Fruit fly (Drosophila melanogaster) whole organism, prepupa: Measurements from ENCODE around the gene puc.

Source experiments
- CG10631 ChIP-seq: fragments of 200-800 bp; sonication (Bioruptor generic); optimal IDR thresholded peaks from 2 replicates; lab custom pipeline; 2016; ENCODE audit warnings: missing biosample characterization, missing genetic modification characterization
- CG11294 ChIP-seq: fragments of 200-800 bp; sonication (Bioruptor generic); IDR thresholded peaks from 2 replicates; pipeline ENCODE4 v1.3.6; 2022; ENCODE audit warnings: missing biosample characterization, missing genetic modification characterization
- CG11762 ChIP-seq: fragments of 200-800 bp; sonication (Bioruptor generic); optimal IDR thresholded peaks from 3 replicates; lab custom pipeline; 2016; ENCODE audit warnings: missing biosample characterization, missing genetic modification characterization; ENCODE audit not compliant: insufficient read depth
- CG11902 ChIP-seq: fragments of 200-800 bp; sonication (Bioruptor generic); optimal IDR thresholded peaks from 3 replicates; lab custom pipeline; 2016; ENCODE audit warnings: missing biosample characterization, missing genetic modification characterization
- CG15336 ChIP-seq: fragments of 200-800 bp; sonication (Bioruptor generic); IDR thresholded peaks from 2 replicates; pipeline ENCODE4 v1.3.6; 2022; ENCODE audit warnings: missing biosample characterization, missing genetic modification characterization
- CG1621 ChIP-seq: fragments of 200-800 bp; sonication (Bioruptor generic); optimal IDR thresholded peaks from 3 replicates; lab custom pipeline; 2018; ENCODE audit warnings: missing biosample characterization, mild to moderate bottlenecking, missing genetic modification characterization
- CG16779 ChIP-seq: fragments of 200-800 bp; sonication (Bioruptor generic); optimal IDR thresholded peaks from 3 replicates; lab custom pipeline; 2017; ENCODE audit warnings: missing biosample characterization, mild to moderate bottlenecking, missing genetic modification characterization
- CG31627 ChIP-seq: fragments of 200-800 bp; sonication (Bioruptor generic); optimal IDR thresholded peaks from 3 replicates; lab custom pipeline; 2016; ENCODE audit warnings: missing biosample characterization, missing genetic modification characterization
- CG32006 ChIP-seq: fragments of 200-800 bp; sonication (Bioruptor generic); optimal IDR thresholded peaks from 3 replicates; lab custom pipeline; 2017; ENCODE audit warnings: missing biosample characterization, mild to moderate bottlenecking, missing genetic modification characterization
- CG34406 ChIP-seq: fragments of 200-800 bp; sonication (Bioruptor generic); optimal IDR thresholded peaks from 3 replicates; lab custom pipeline; 2016; ENCODE audit warnings: missing biosample characterization, missing genetic modification characterization
- CG4318 ChIP-seq: fragments of 200-800 bp; sonication (Bioruptor generic); optimal IDR thresholded peaks from 3 replicates; lab custom pipeline; 2017; ENCODE audit warnings: missing biosample characterization, mild to moderate bottlenecking, missing genetic modification characterization
- CG6163 ChIP-seq: fragments of 200-800 bp; sonication (Bioruptor generic); IDR thresholded peaks from 3 replicates; pipeline ENCODE4 v1.3.6; 2022; ENCODE audit warnings: missing biosample characterization, missing genetic modification characterization
- CG6792 ChIP-seq: fragments of 200-800 bp; sonication (Bioruptor generic); optimal IDR thresholded peaks from 3 replicates; lab custom pipeline; 2016; ENCODE audit warnings: missing biosample characterization, missing genetic modification characterization
- CG6808 ChIP-seq: fragments of 200-800 bp; sonication (Bioruptor generic); optimal IDR thresholded peaks from 3 replicates; lab custom pipeline; 2017; ENCODE audit warnings: missing biosample characterization, missing genetic modification characterization, mild to moderate bottlenecking, moderate library complexity, missing genetic modification reagents
- CG6854 ChIP-seq: fragments of 200-800 bp; sonication (Bioruptor generic); optimal IDR thresholded peaks from 2 replicates; lab custom pipeline; 2017; ENCODE audit warnings: missing biosample characterization, mild to moderate bottlenecking, missing genetic modification characterization
- CG8119 ChIP-seq: fragments of 200-800 bp; sonication (Bioruptor generic); IDR thresholded peaks from 3 replicates; pipeline ENCODE4 v1.3.6; 2022; ENCODE audit warnings: missing biosample characterization, missing genetic modification characterization
- CG8319 ChIP-seq: fragments of 200-800 bp; sonication (Bioruptor generic); optimal IDR thresholded peaks from 3 replicates; lab custom pipeline; 2016; ENCODE audit warnings: missing biosample characterization, missing genetic modification characterization
- CG8632 ChIP-seq: fragments of 200-800 bp; sonication (Bioruptor generic); optimal IDR thresholded peaks from 3 replicates; lab custom pipeline; 2016; ENCODE audit warnings: missing biosample characterization, missing genetic modification characterization
- CG9139 ChIP-seq: fragments of 200-800 bp; sonication (Bioruptor generic); optimal IDR thresholded peaks from 3 replicates; lab custom pipeline; 2017; ENCODE audit warnings: missing biosample characterization, mild to moderate bottlenecking, missing genetic modification characterization
- Eip75B ChIP-seq: fragments of 200-800 bp; sonication (Bioruptor generic); optimal IDR thresholded peaks from 3 replicates; lab custom pipeline; 2016; ENCODE audit warnings: missing biosample characterization, missing genetic modification characterization
- Eip78C ChIP-seq: fragments of 200-800 bp; sonication (Bioruptor generic); peaks from one replicate; lab custom pipeline; 2016; ENCODE audit warnings: missing biosample characterization, missing genetic modification characterization
- Eip93F ChIP-seq: fragments of 200-800 bp; sonication (Bioruptor generic); optimal IDR thresholded peaks from 2 replicates; lab custom pipeline; 2016; ENCODE audit warnings: missing biosample characterization, mild to moderate bottlenecking, missing genetic modification characterization
- Ets96B ChIP-seq: fragments of 200-800 bp; optimal IDR thresholded peaks from 2 replicates; lab custom pipeline; 2019; ENCODE audit warnings: missing biosample characterization, mild to moderate bottlenecking, missing genetic modification characterization, moderate library complexity
- Gug ChIP-seq: fragments of 200-800 bp; sonication (Bioruptor generic); IDR thresholded peaks from 2 replicates; pipeline ENCODE4 v1.3.6; 2022; ENCODE audit warnings: missing biosample characterization, missing genetic modification characterization
- Hr38 ChIP-seq: sonication (Bioruptor generic); optimal IDR thresholded peaks from 2 replicates; lab custom pipeline; 2016; ENCODE audit warnings: missing biosample characterization, missing genetic modification characterization
- Hr39 ChIP-seq: fragments of 200-800 bp; sonication (Bioruptor generic); optimal IDR thresholded peaks from 2 replicates; lab custom pipeline; 2016; ENCODE audit warnings: missing biosample characterization, missing genetic modification characterization
- Hr4 ChIP-seq: fragments of 200-800 bp; sonication (Bioruptor generic); optimal IDR thresholded peaks from 3 replicates; lab custom pipeline; 2016; ENCODE audit warnings: missing biosample characterization, missing genetic modification characterization
- Lpt ChIP-seq: fragments of 200-800 bp; sonication (Bioruptor generic); optimal IDR thresholded peaks from 3 replicates; lab custom pipeline; 2016; ENCODE audit warnings: missing biosample characterization, missing genetic modification characterization
- Met ChIP-seq: fragments of 200-800 bp; sonication (Bioruptor generic); optimal IDR thresholded peaks from 3 replicates; lab custom pipeline; 2016; ENCODE audit warnings: missing biosample characterization, missing genetic modification characterization
- OdsH ChIP-seq: fragments of 200-800 bp; sonication (Bioruptor generic); optimal IDR thresholded peaks from 3 replicates; lab custom pipeline; 2016; ENCODE audit warnings: missing biosample characterization, missing genetic modification characterization
- Smox ChIP-seq: fragments of 200-800 bp; sonication (Bioruptor generic); optimal IDR thresholded peaks from 3 replicates; lab custom pipeline; 2016; ENCODE audit warnings: missing biosample characterization, missing genetic modification characterization
- Sox102F ChIP-seq: fragments of 200-800 bp; sonication (Bioruptor generic); optimal IDR thresholded peaks from 2 replicates; lab custom pipeline; 2016; ENCODE audit warnings: missing biosample characterization, mild to moderate bottlenecking, missing genetic modification characterization
- Sox14 ChIP-seq: fragments of 200-800 bp; sonication (Bioruptor generic); optimal IDR thresholded peaks from 3 replicates; lab custom pipeline; 2016; ENCODE audit warnings: missing biosample characterization, missing genetic modification characterization
- Sox15 ChIP-seq: fragments of 200-800 bp; sonication (Bioruptor generic); optimal IDR thresholded peaks from 3 replicates; lab custom pipeline; 2016; ENCODE audit warnings: missing biosample characterization, missing genetic modification characterization
- achi ChIP-seq: fragments of 200-800 bp; sonication (Bioruptor generic); optimal IDR thresholded peaks from 3 replicates; lab custom pipeline; 2016; ENCODE audit warnings: missing biosample characterization, missing genetic modification characterization
- acj6 ChIP-seq: fragments of 200-800 bp; sonication (Bioruptor generic); optimal IDR thresholded peaks from 3 replicates; lab custom pipeline; 2016; ENCODE audit warnings: missing biosample characterization, missing genetic modification characterization
- cyc ChIP-seq: fragments of 200-800 bp; sonication (Bioruptor generic); optimal IDR thresholded peaks from 3 replicates; lab custom pipeline; 2016; ENCODE audit warnings: missing biosample characterization, missing genetic modification characterization
- dac ChIP-seq: fragments of 200-800 bp; sonication (Bioruptor generic); optimal IDR thresholded peaks from 2 replicates; lab custom pipeline; 2017; ENCODE audit warnings: missing biosample characterization, mild to moderate bottlenecking, missing genetic modification characterization
- dsx ChIP-seq: fragments of 200-800 bp; optimal IDR thresholded peaks from 3 replicates; lab custom pipeline; 2019; ENCODE audit warnings: missing biosample characterization, mild to moderate bottlenecking, missing genetic modification characterization, moderate library complexity; ENCODE audit not compliant: poor library complexity, severe bottlenecking
- eg ChIP-seq: fragments of 200-800 bp; sonication (Bioruptor generic); IDR thresholded peaks from 3 replicates; pipeline ENCODE4 v1.3.6; 2022; ENCODE audit warnings: missing biosample characterization, missing genetic modification characterization
- esn ChIP-seq: fragments of 200-800 bp; sonication (Bioruptor generic); optimal IDR thresholded peaks from 2 replicates; lab custom pipeline; 2016; ENCODE audit warnings: missing biosample characterization, mild to moderate bottlenecking, missing genetic modification characterization, moderate library complexity
- fd59A ChIP-seq: fragments of 200-800 bp; sonication (Bioruptor generic); optimal IDR thresholded peaks from 2 replicates; lab custom pipeline; 2017; ENCODE audit warnings: missing biosample characterization, mild to moderate bottlenecking, missing genetic modification characterization, missing genetic modification reagents
- fd85E ChIP-seq: fragments of 200-800 bp; sonication (Bioruptor generic); optimal IDR thresholded peaks from 3 replicates; lab custom pipeline; 2016; ENCODE audit warnings: missing biosample characterization, missing genetic modification characterization
- fkh ChIP-seq: fragments of 200-800 bp; sonication (Bioruptor generic); optimal IDR thresholded peaks from 3 replicates; lab custom pipeline; 2017; ENCODE audit warnings: missing biosample characterization, mild to moderate bottlenecking, missing genetic modification characterization, moderate library complexity
- lz ChIP-seq: fragments of 200-800 bp; sonication (Bioruptor generic); optimal IDR thresholded peaks from 3 replicates; lab custom pipeline; 2016; ENCODE audit warnings: missing biosample characterization, missing genetic modification characterization
- net ChIP-seq: fragments of 200-800 bp; sonication (Bioruptor generic); optimal IDR thresholded peaks from 3 replicates; lab custom pipeline; 2016; ENCODE audit warnings: missing biosample characterization, missing genetic modification characterization
- pdm3 ChIP-seq: fragments of 200-800 bp; sonication (Bioruptor generic); optimal IDR thresholded peaks from 3 replicates; lab custom pipeline; 2016; ENCODE audit warnings: missing biosample characterization, missing genetic modification characterization
- salr ChIP-seq, 2 experiments: fragments of 200-800 bp; sonication (Bioruptor generic); optimal IDR thresholded peaks; 3 replicates each; lab custom pipeline; 2016 to 2018; ENCODE audit warnings: missing biosample characterization in 2 of 2, missing genetic modification characterization in 2 of 2, mild to moderate bottlenecking in 1 of 2
- spab ChIP-seq: fragments of 200-800 bp; sonication (Bioruptor generic); optimal IDR thresholded peaks from 2 replicates; lab custom pipeline; 2017; ENCODE audit warnings: missing biosample characterization, mild to moderate bottlenecking, missing genetic modification characterization, missing genetic modification reagents
- ss ChIP-seq, 2 experiments: fragments of 200-800 bp; sonication (Bioruptor generic); optimal IDR thresholded peaks; 2 replicates in 1 of 2; 3 replicates in 1 of 2; lab custom pipeline; 2017 to 2018; ENCODE audit warnings: mild to moderate bottlenecking in 2 of 2, missing biosample characterization in 2 of 2, missing genetic modification characterization in 2 of 2, moderate library complexity in 1 of 2
- svp ChIP-seq: fragments of 200-800 bp; sonication (Bioruptor generic); peaks from one replicate; lab custom pipeline; 2016; ENCODE audit warnings: missing biosample characterization, missing genetic modification characterization
- topi ChIP-seq: fragments of 200-800 bp; sonication (Bioruptor generic); optimal IDR thresholded peaks from 3 replicates; lab custom pipeline; 2016; ENCODE audit warnings: missing biosample characterization, missing genetic modification characterization
- vri ChIP-seq: fragments of 200-800 bp; sonication (Bioruptor generic); optimal IDR thresholded peaks from 3 replicates; lab custom pipeline; 2016; ENCODE audit warnings: missing biosample characterization, mild to moderate bottlenecking, missing genetic modification characterization

The puc gene

dm6 chr3R:8110198-8110642 is 5.1 kb downstream of the puc start:
- TF ChIP-seq CG1621 (tag; lab: Kevin White, UChicago) (no peak), spab (GFP tag; lab: Kevin White, UChicago) (no peak), fkh (no peak), CG9139 (GFP tag; lab: Kevin White, UChicago) (no peak), Eip93F (GFP tag; lab: Kevin White, UChicago) (no peak), fd59A (GFP tag; lab: Kevin White, UChicago) (no peak), Ets96B (peak; percentile 26), CG6854 (GFP tag; lab: Kevin White, UChicago) (no peak), Hr39 (GFP tag; lab: Kevin White, UChicago) (peak; percentile 18), CG8319 (no peak), CG6163 (GFP tag; lab: Robert Waterston, UW) (peak; percentile 81), Sox15 (GFP tag; lab: Kevin White, UChicago) (no peak), dac (GFP tag; lab: Kevin White, UChicago) (peak; percentile 46), CG11294 (GFP tag; lab: Robert Waterston, UW) (no peak; the same call in 1 of the 2 replicates), ss (GFP tag; optimal IDR thresholded peaks at IDR 0.05; lab: Kevin White, UChicago) (no peak), Met (no peak), Gug (GFP tag; lab: Robert Waterston, UW) (peak; percentile 67), salr (GFP tag; optimal IDR thresholded peaks at IDR 0.05; lab: Kevin White, UChicago) (peak in 1 of 2 experiments; percentile 48), topi (GFP tag; lab: Kevin White, UChicago) (no peak), CG6808 (GFP tag; lab: Kevin White, UChicago) (no peak), CG8119 (GFP tag; lab: Robert Waterston, UW) (peak; percentile 82), svp (GFP tag; lab: Kevin White, UChicago) (no peak), Lpt (peak; percentile 69), CG11762 (GFP tag; lab: Kevin White, UChicago) (no peak), cyc (no peak), OdsH (peak; percentile 46), achi (peak; percentile 53), CG31627 (peak; percentile 6), esn (peak; percentile 9), CG16779 (tag; lab: Kevin White, UChicago) (no peak), CG15336 (GFP tag; lab: Robert Waterston, UW) (peak; percentile 82), acj6 (GFP tag; lab: Kevin White, UChicago) (peak; percentile 17), eg (GFP tag; lab: Robert Waterston, UW) (peak; percentile 86), CG32006 (peak; percentile 74), dsx (GFP tag; lab: Kevin White, UChicago) (no peak), Eip78C (GFP tag; lab: Kevin White, UChicago) (peak; percentile 81), pdm3 (peak; percentile 57), CG11902 (no peak), Eip75B (GFP tag; lab: Kevin White, UChicago) (peak; percentile 46), Smox (GFP tag; lab: Kevin White, UChicago) (peak; percentile 1), Sox102F (GFP tag; lab: Kevin White, UChicago) (no peak), CG10631 (GFP tag; lab: Kevin White, UChicago) (peak; percentile 44), CG34406 (no peak), Sox14 (GFP tag; lab: Kevin White, UChicago) (peak; percentile 47), vri (no peak), net (GFP tag; lab: Kevin White, UChicago) (peak; percentile 60), CG6792 (peak; percentile 5), Hr38 (no peak), CG4318 (GFP tag; lab: Kevin White, UChicago) (peak; percentile 54), fd85E (no peak), Hr4 (GFP tag; lab: Kevin White, UChicago) (peak; percentile 85), CG8632 (GFP tag; lab: Kevin White, UChicago) (no peak), lz (GFP tag; lab: Kevin White, UChicago) (peak; percentile 3)
